Worm (Caenorhabditis elegans) whole organism, young adult: Measurements from ENCODE around the gene Y45F10C.4.
"Not testable (repeated sequence)": the region's sequence is repeated elsewhere in the genome, so short reads cannot be mapped to it uniquely, and the experiment has no call there.

Experiments
- B0035.1 ChIP-seq: sonication (generic microtip); optimal IDR thresholded peaks from 2 replicates; lab custom pipeline; 2016; ENCODE audit warnings: missing genetic modification characterization, mild to moderate bottlenecking, missing compliant biosample characterization, missing genotype, missing genetic modification reagents
- C06A6.2 ChIP-seq: fragments of 200-800 bp; sonication (Bioruptor generic); conservative IDR thresholded peaks from 2 replicates; pipeline ENCODE4 v1.3.6; 2022; ENCODE audit warnings: missing genetic modification characterization, missing compliant biosample characterization
- K11D2.4 ChIP-seq: fragments of 200-800 bp; sonication (Bioruptor generic); IDR thresholded peaks from 2 replicates; pipeline ENCODE4 v1.3.6; 2022; ENCODE audit warnings: missing genetic modification reagents, missing genetic modification characterization, missing compliant biosample characterization
- ama-1 ChIP-seq, 3 experiments: fragments of 150-350 bp in 1 of 3; sonication (generic microtip) in 2 of 3; optimal IDR thresholded peaks; 2 replicates each; lab custom pipeline; 2014 to 2018; ENCODE audit warnings: missing biosample characterization in 2 of 3, missing genetic modification characterization in 2 of 3, missing genetic modification reagents in 2 of 3
- nhr-90 ChIP-seq: sonication (generic microtip); optimal IDR thresholded peaks from 2 replicates; lab custom pipeline; 2016; ENCODE audit warnings: missing genotype, mild to moderate bottlenecking, missing genetic modification characterization, missing compliant biosample characterization
- sdz-38 ChIP-seq: sonication (generic microtip); optimal IDR thresholded peaks from 2 replicates; lab custom pipeline; 2016; ENCODE audit warnings: missing genotype, missing genetic modification characterization, missing compliant biosample characterization
- zim-3 ChIP-seq: sonication (generic microtip); optimal IDR thresholded peaks from 2 replicates; lab custom pipeline; 2017; ENCODE audit warnings: mild to moderate bottlenecking, missing genetic modification characterization, moderate library complexity, missing compliant biosample characterization

DNA sequence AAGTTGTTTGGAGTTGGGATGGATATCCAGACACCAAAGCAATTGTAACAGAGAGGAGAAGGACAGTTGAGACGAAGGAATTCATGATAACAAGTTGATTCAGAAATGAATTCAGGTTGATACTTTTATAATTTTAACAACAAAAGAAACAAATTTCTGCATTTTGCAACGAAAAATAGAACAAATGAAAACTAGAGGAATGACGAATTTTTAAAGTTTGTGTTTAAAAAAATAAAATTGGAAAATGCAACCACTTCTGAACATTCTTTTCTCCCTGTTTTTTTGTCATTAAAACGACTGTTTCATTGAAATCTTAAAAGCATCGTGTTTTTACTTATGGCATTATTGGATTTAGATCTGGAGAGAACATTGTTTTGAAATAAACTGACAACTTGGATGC is 1.4 kb downstream of the Y45F10C.4 start, which contains the start of gene Y45F10C.2:
- not testable (repeated sequence) for TF ChIP-seq ama-1 (optimal IDR thresholded peaks at IDR 0.05; lab: Kevin White, UChicago); ama-1 (GFP tag; optimal IDR thresholded peaks at IDR 0.05; lab: Kevin White, UChicago); C06A6.2 (GFP tag; lab: Robert Waterston, UW); B0035.1 (tag; lab: Kevin White, UChicago); K11D2.4 (GFP tag; lab: Robert Waterston, UW); zim-3 (tag; lab: Kevin White, UChicago); nhr-90; sdz-38 (tag; lab: Kevin White, UChicago)
